Worm (Caenorhabditis elegans) whole organism, mixed stage, embryonic: Measurements from ENCODE around the gene unc-3.

Source experiments
- M03D4.4 ChIP-seq: sonication (generic microtip); optimal IDR thresholded peaks from 2 replicates; lab custom pipeline; 2017; ENCODE audit warnings: mild to moderate bottlenecking, missing genetic modification characterization, missing compliant biosample characterization
- bed-3 ChIP-seq: fragments of 200-800 bp; sonication (Bioruptor generic); optimal IDR thresholded peaks from 3 replicates; lab custom pipeline; 2018; ENCODE audit warnings: mild to moderate bottlenecking, missing genetic modification characterization, moderate library complexity, missing compliant biosample characterization
- blmp-1 ChIP-seq: fragments of 150-350 bp; optimal IDR thresholded peaks from 2 replicates; lab custom pipeline; 2014; ENCODE audit warnings: missing biosample characterization, missing genetic modification characterization
- ceh-39 ChIP-seq: fragments of 150-350 bp; optimal IDR thresholded peaks from 2 replicates; lab custom pipeline; 2014; ENCODE audit warnings: missing biosample characterization, missing genetic modification characterization
- ceh-43 ChIP-seq: fragments of 200-800 bp; sonication (Bioruptor generic); optimal IDR thresholded peaks from 2 replicates; lab custom pipeline; 2018; ENCODE audit warnings: mild to moderate bottlenecking, missing genetic modification characterization, moderate library complexity, missing compliant biosample characterization
- ceh-83 ChIP-seq: fragments of 200-800 bp; sonication (Bioruptor generic); optimal IDR thresholded peaks from 2 replicates; lab custom pipeline; 2018; ENCODE audit warnings: mild to moderate bottlenecking, missing genetic modification characterization, missing compliant biosample characterization
- ces-1 ChIP-seq: fragments of 150-350 bp; optimal IDR thresholded peaks from 2 replicates; lab custom pipeline; 2014; ENCODE audit warnings: missing biosample characterization, missing genetic modification reagents, missing genetic modification characterization
- cnd-1 ChIP-seq: fragments of 200-800 bp; sonication (Bioruptor generic); optimal IDR thresholded peaks from 2 replicates; lab custom pipeline; 2018; ENCODE audit warnings: mild to moderate bottlenecking, missing genetic modification characterization, missing compliant biosample characterization
- drap-1 ChIP-seq: fragments of 200-800 bp; sonication (Bioruptor generic); optimal IDR thresholded peaks from 3 replicates; lab custom pipeline; 2018; ENCODE audit warnings: mild to moderate bottlenecking, missing genetic modification characterization, missing compliant biosample characterization
- elt-1 ChIP-seq: sonication (generic microtip); optimal IDR thresholded peaks from 2 replicates; lab custom pipeline; 2017; ENCODE audit warnings: missing genetic modification characterization, mild to moderate bottlenecking, missing compliant biosample characterization, antibody characterized with exemption, moderate library complexity, borderline replicate concordance; ENCODE audit not compliant: insufficient read depth
- elt-3 ChIP-seq: fragments of 150-350 bp; optimal IDR thresholded peaks from 2 replicates; lab custom pipeline; 2014; ENCODE audit warnings: missing biosample characterization, missing genetic modification characterization
- flh-1 ChIP-seq: fragments of 200-800 bp; sonication (Bioruptor generic); optimal IDR thresholded peaks from 2 replicates; lab custom pipeline; 2018; ENCODE audit warnings: mild to moderate bottlenecking, missing genetic modification characterization, moderate library complexity, missing compliant biosample characterization
- ham-2 ChIP-seq: fragments of 200-800 bp; sonication (Bioruptor generic); optimal IDR thresholded peaks from 2 replicates; lab custom pipeline; 2018; ENCODE audit warnings: mild to moderate bottlenecking, missing genetic modification characterization, missing compliant biosample characterization
- hlh-1 ChIP-seq: fragments of 150-350 bp; optimal IDR thresholded peaks from 2 replicates; lab custom pipeline; 2014; ENCODE audit warnings: missing biosample characterization, missing genetic modification reagents, missing genetic modification characterization
- lin-13 ChIP-seq: fragments of 150-350 bp; optimal IDR thresholded peaks from 2 replicates; lab custom pipeline; 2014; ENCODE audit warnings: missing biosample characterization, missing genetic modification characterization
- lin-32 ChIP-seq: fragments of 200-800 bp; sonication (Bioruptor generic); optimal IDR thresholded peaks from 2 replicates; lab custom pipeline; 2018; ENCODE audit warnings: mild to moderate bottlenecking, missing genetic modification characterization, missing compliant biosample characterization
- lsy-2 ChIP-seq: fragments of 150-350 bp; optimal IDR thresholded peaks from 2 replicates; lab custom pipeline; 2014; ENCODE audit warnings: missing biosample characterization, missing genetic modification characterization
- mab-5 ChIP-seq: fragments of 150-350 bp; optimal IDR thresholded peaks from 2 replicates; lab custom pipeline; 2014; ENCODE audit warnings: missing biosample characterization, missing genetic modification characterization
- mep-1 ChIP-seq: fragments of 150-350 bp; optimal IDR thresholded peaks from 2 replicates; lab custom pipeline; 2017; ENCODE audit warnings: missing biosample characterization, missing genetic modification reagents, missing genetic modification characterization, inconsistent platforms
- mls-2 ChIP-seq: sonication (generic microtip); optimal IDR thresholded peaks from 2 replicates; lab custom pipeline; 2016; ENCODE audit warnings: mild to moderate bottlenecking, missing genetic modification characterization, moderate library complexity, missing compliant biosample characterization
- nhr-12 ChIP-seq: fragments of 150-350 bp; optimal IDR thresholded peaks from 2 replicates; lab custom pipeline; 2014; ENCODE audit warnings: missing biosample characterization, missing genetic modification characterization
- nhr-2 ChIP-seq: fragments of 150-350 bp; optimal IDR thresholded peaks from 2 replicates; lab custom pipeline; 2014; ENCODE audit warnings: missing biosample characterization, missing genetic modification characterization
- nhr-237 ChIP-seq: fragments of 150-350 bp; optimal IDR thresholded peaks from 2 replicates; lab custom pipeline; 2014; ENCODE audit warnings: missing biosample characterization, missing genetic modification characterization
- nhr-28 ChIP-seq: fragments of 150-350 bp; optimal IDR thresholded peaks from 2 replicates; lab custom pipeline; 2014; ENCODE audit warnings: missing biosample characterization, missing genetic modification characterization
- nhr-76 ChIP-seq: sonication (generic microtip); optimal IDR thresholded peaks from 2 replicates; lab custom pipeline; 2017; ENCODE audit warnings: missing biosample characterization, missing genetic modification characterization
- pha-4 ChIP-seq: fragments of 150-350 bp; optimal IDR thresholded peaks from 2 replicates; lab custom pipeline; 2018; ENCODE audit warnings: missing biosample characterization, missing genetic modification reagents, missing genetic modification characterization
- sem-2 ChIP-seq: fragments of 200-800 bp; sonication (Bioruptor generic); optimal IDR thresholded peaks from 2 replicates; lab custom pipeline; 2018; ENCODE audit warnings: mild to moderate bottlenecking, missing genetic modification characterization, missing compliant biosample characterization
- snpc-4 ChIP-seq: fragments of 150-350 bp; optimal IDR thresholded peaks from 2 replicates; lab custom pipeline; 2014; ENCODE audit warnings: missing biosample characterization, missing genetic modification characterization
- sptf-1 ChIP-seq: sonication (generic microtip); optimal IDR thresholded peaks from 2 replicates; lab custom pipeline; 2017; ENCODE audit warnings: mild to moderate bottlenecking, missing genetic modification characterization, moderate library complexity, missing compliant biosample characterization
- tbx-8 ChIP-seq: fragments of 200-800 bp; sonication (Bioruptor generic); optimal IDR thresholded peaks from 2 replicates; lab custom pipeline; 2018; ENCODE audit warnings: mild to moderate bottlenecking, missing genetic modification characterization, moderate library complexity, missing compliant biosample characterization
- unc-120 ChIP-seq: sonication (generic microtip); optimal IDR thresholded peaks from 2 replicates; lab custom pipeline; 2017; ENCODE audit warnings: missing genetic modification characterization, missing compliant biosample characterization; ENCODE audit not compliant: poor library complexity, severe bottlenecking
- unc-39 ChIP-seq: fragments of 150-350 bp; optimal IDR thresholded peaks from 2 replicates; lab custom pipeline; 2014; ENCODE audit warnings: missing biosample characterization, missing genetic modification characterization
- unc-62 ChIP-seq: fragments of 150-350 bp; optimal IDR thresholded peaks from 2 replicates; lab custom pipeline; 2014; ENCODE audit warnings: missing biosample characterization, missing genetic modification reagents, missing genetic modification characterization
- zip-8 ChIP-seq: fragments of 150-350 bp; optimal IDR thresholded peaks from 2 replicates; lab custom pipeline; 2014; ENCODE audit warnings: missing biosample characterization, missing genetic modification characterization

Gene unc-3

DNA sequence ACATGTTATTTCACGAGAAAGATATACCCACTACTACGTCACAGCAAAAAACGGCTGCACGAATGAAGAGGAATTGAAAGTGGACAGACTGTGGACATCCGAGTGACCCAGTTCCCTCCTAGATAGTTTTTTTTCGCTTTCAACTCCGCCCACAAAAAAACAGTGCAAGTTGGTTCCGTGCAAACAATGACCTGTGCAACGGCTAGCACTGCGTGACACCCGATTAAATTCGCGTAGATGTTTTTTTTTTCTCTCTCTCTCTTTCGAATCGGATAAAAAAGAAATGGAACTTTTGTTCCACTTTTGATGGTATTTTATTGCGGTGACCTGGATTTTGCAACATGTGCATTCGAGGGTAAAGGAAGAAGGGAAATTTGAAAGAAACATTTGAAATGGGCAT lies 28.1 kb upstream of the unc-3 start:
- TF ChIP-seq ceh-43 (GFP tag; lab: Kevin White, UChicago) (no peak), mep-1 (no peak), sem-2 (GFP tag; lab: Kevin White, UChicago) (no peak), unc-120 (tag; lab: Kevin White, UChicago) (no peak), unc-39 (tag; lab: Kevin White, UChicago) (no peak), elt-1 (tag; lab: Kevin White, UChicago) (no peak), hlh-1 (tag; lab: Kevin White, UChicago) (no peak), unc-62 (GFP tag; lab: Kevin White, UChicago) (no peak), nhr-2 (tag; lab: Kevin White, UChicago) (no peak), nhr-237 (tag; lab: Kevin White, UChicago) (no peak), ham-2 (GFP tag; lab: Kevin White, UChicago) (no peak), M03D4.4 (tag; lab: Kevin White, UChicago) (no peak), pha-4 (no peak), elt-3 (tag; lab: Kevin White, UChicago) (no peak), nhr-28 (tag; lab: Kevin White, UChicago) (no peak), cnd-1 (tag; lab: Kevin White, UChicago) (no peak), flh-1 (GFP tag; lab: Kevin White, UChicago) (no peak), lin-32 (GFP tag; lab: Kevin White, UChicago) (no peak), sptf-1 (tag; lab: Kevin White, UChicago) (no peak)

DNA sequence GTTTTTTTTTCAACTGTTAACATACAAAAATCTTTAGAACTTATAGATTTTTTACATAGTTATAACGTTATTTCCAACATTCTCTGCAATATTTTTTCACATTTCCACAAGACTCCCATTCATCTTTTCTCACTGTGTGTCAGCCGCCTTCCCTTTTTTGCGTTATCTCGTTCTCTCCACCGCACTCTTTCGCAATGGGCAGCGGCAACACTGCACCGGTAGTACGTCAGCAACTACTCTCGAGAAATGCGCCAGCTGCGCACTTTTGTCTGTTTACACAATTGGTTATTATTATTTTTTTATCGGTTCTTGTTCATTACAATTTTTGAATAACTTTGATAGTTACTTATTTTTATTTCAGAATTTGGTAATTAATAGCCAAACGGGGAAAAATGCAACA lies 26.4 kb upstream of the unc-3 start, which contains the start of gene C05G5.2:
Gene C05G5.2 (plus strand): TSS at position 356 of the 400 bp plus-strand sequence.
- TF ChIP-seq nhr-2 (tag; lab: Kevin White, UChicago) (peak; percentile 16), sptf-1 (tag; lab: Kevin White, UChicago) (peak; percentile 36), pha-4 (peak; percentile 41), ces-1 (GFP tag; lab: Kevin White, UChicago) (peak; percentile 42), nhr-237 (tag; lab: Kevin White, UChicago) (peak; percentile 75), unc-39 (tag; lab: Kevin White, UChicago) (no peak), lsy-2 (peak; percentile 68), nhr-76 (tag; lab: Kevin White, UChicago) (no peak), unc-120 (tag; lab: Kevin White, UChicago) (peak; percentile 66), mls-2 (peak; percentile 47), elt-1 (tag; lab: Kevin White, UChicago) (no peak), mep-1 (peak; percentile 92), hlh-1 (tag; lab: Kevin White, UChicago) (peak; percentile 12), ceh-43 (GFP tag; lab: Kevin White, UChicago) (peak; percentile 6), bed-3 (no peak), lin-32 (GFP tag; lab: Kevin White, UChicago) (no peak), elt-3 (tag; lab: Kevin White, UChicago) (peak; percentile 56), drap-1 (GFP tag; lab: Kevin White, UChicago) (no peak), ceh-83 (GFP tag; lab: Kevin White, UChicago) (peak; percentile 16), unc-62 (GFP tag; lab: Kevin White, UChicago) (peak; percentile 33), lin-13 (tag; lab: Kevin White, UChicago) (peak; percentile 51), sem-2 (GFP tag; lab: Kevin White, UChicago) (no peak), nhr-12 (tag; lab: Kevin White, UChicago) (no peak), cnd-1 (tag; lab: Kevin White, UChicago) (peak; percentile 49), ceh-39 (peak; percentile 39), M03D4.4 (tag; lab: Kevin White, UChicago) (peak; percentile 27)
- TF ChIP-seq, all 35 proteins: peak for 18

DNA sequence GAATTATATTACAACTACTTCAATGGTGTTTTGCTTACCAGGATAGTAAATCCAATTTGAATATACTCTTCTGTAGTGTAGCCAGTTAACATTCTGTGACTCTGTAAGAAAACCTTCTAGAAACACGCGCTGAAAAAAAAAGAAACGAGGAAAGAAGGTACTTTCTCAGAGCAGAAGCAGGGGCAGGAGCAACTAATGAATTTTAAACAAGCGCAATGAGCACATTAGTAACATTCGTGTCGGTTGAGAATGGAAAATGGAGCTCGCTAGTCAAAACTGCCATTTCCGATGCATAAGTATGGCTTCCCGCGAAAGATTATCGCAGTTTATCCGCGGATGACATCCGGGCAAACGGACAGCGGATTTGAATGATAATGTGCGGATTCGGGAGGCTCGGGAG lies 21.4 kb upstream of the unc-3 start, which contains the start of gene C05G5.3:
Gene C05G5.3 (minus strand): TSS at position 101 of the 400 bp plus-strand sequence.
- TF ChIP-seq unc-120 (tag; lab: Kevin White, UChicago) (no peak), mls-2 (no peak), zip-8 (tag; lab: Kevin White, UChicago) (no peak), blmp-1 (tag; lab: Kevin White, UChicago) (no peak)

DNA sequence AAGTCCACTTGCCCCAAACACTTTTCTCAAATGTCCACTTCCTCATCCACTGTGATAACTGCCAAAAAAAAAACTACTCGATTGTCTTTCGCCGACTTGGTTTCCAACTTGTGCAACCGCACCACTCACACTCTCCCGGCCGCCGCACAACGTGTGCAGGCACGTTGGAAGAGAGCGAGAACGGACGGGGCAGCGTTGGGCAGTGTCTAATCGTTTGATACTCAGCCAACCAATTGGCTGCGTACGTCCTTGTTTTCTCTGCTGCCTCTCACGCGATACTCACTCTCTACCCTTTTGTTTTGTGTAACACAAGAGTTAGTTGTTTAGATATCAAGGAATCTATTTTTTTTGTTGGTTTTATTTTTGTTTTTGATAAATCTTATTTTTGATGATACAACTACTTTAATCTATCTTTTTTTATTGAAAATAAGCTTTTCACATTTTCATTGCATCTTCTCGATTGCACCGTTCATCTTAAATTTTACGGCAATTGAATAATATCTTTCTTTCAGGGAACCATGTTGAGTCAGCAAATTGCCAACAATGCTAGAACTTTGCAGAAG lies 19.7 kb upstream of the unc-3 start, which contains the start of gene sucl-1:
Gene sucl-1 (plus strand): TSS at position 513 of the 563 bp plus-strand sequence.
- TF ChIP-seq blmp-1 (tag; lab: Kevin White, UChicago) (no peak), mls-2 (peak; percentile 86), mep-1 (peak; percentile 83), M03D4.4 (tag; lab: Kevin White, UChicago) (peak; percentile 51), tbx-8 (GFP tag; lab: Kevin White, UChicago) (no peak), unc-62 (GFP tag; lab: Kevin White, UChicago) (peak; percentile 43), drap-1 (GFP tag; lab: Kevin White, UChicago) (peak; percentile 42), lin-32 (GFP tag; lab: Kevin White, UChicago) (no peak), cnd-1 (tag; lab: Kevin White, UChicago) (peak; percentile 31), lsy-2 (peak; percentile 16), ceh-83 (GFP tag; lab: Kevin White, UChicago) (no peak), nhr-76 (tag; lab: Kevin White, UChicago) (no peak), elt-3 (tag; lab: Kevin White, UChicago) (no peak), ces-1 (GFP tag; lab: Kevin White, UChicago) (peak; percentile 62), flh-1 (GFP tag; lab: Kevin White, UChicago) (no peak), ceh-43 (GFP tag; lab: Kevin White, UChicago) (no peak), sem-2 (GFP tag; lab: Kevin White, UChicago) (no peak), nhr-12 (tag; lab: Kevin White, UChicago) (no peak), elt-1 (tag; lab: Kevin White, UChicago) (no peak), sptf-1 (tag; lab: Kevin White, UChicago) (no peak), bed-3 (no peak), hlh-1 (tag; lab: Kevin White, UChicago) (peak; percentile 58), nhr-237 (tag; lab: Kevin White, UChicago) (no peak), unc-120 (tag; lab: Kevin White, UChicago) (peak; percentile 64), unc-39 (tag; lab: Kevin White, UChicago) (no peak), nhr-2 (tag; lab: Kevin White, UChicago) (peak; percentile 21), snpc-4 (tag; lab: Kevin White, UChicago) (no peak), ham-2 (GFP tag; lab: Kevin White, UChicago) (peak; percentile 18), mab-5 (tag; lab: Kevin White, UChicago) (no peak), pha-4 (peak; percentile 43), nhr-28 (tag; lab: Kevin White, UChicago) (no peak), lin-13 (tag; lab: Kevin White, UChicago) (peak; percentile 57), ceh-39 (peak; percentile 66)
